Fruit fly (Drosophila melanogaster): ENCODE results near the gene Flad2.

The Flad2 gene

dm6 chr2L:13387255-13387654 is 25.1 kb upstream of the Flad2 start, which contains the start of the genes Ing5 and CG7099 (continued):
- TF ChIP-seq CG12769 (tag; optimal IDR thresholded peaks at IDR 0.05) (no peak), Max (GFP tag; optimal IDR thresholded peaks at IDR 0.05) (peak; percentile 98), mirr (GFP tag; optimal IDR thresholded peaks at IDR 0.05) (peak; percentile 91), CG6683 (GFP tag; optimal IDR thresholded peaks at IDR 0.05) (peak; percentile 85), CG1647 (GFP tag; optimal IDR thresholded peaks at IDR 0.05) (peak; percentile 94), ttk (GFP tag; IDR thresholded peaks at IDR 0.05) (peak; percentile 95), CG8765 (GFP tag; IDR thresholded peaks at IDR 0.05) (peak; percentile 96), chm (GFP tag; IDR thresholded peaks at IDR 0.05) (peak; percentile 94), CG3065 (GFP tag; optimal IDR thresholded peaks at IDR 0.05) (peak; percentile 95), NC2α (GFP tag; optimal IDR thresholded peaks at IDR 0.05) (peak; percentile 70), Nf-YA (GFP tag; IDR thresholded peaks at IDR 0.05) (peak; percentile 89), dmrt11E (tag; optimal IDR thresholded peaks at IDR 0.05) (peak; percentile 96), CG5245 (GFP tag; optimal IDR thresholded peaks at IDR 0.05) (peak; percentile 95), Eip74EF (GFP tag; optimal IDR thresholded peaks at IDR 0.05) (no peak), CG1792 (GFP tag; optimal IDR thresholded peaks at IDR 0.05) (peak; percentile 59), CG17328 (GFP tag; IDR thresholded peaks at IDR 0.05) (peak; percentile 96), CG10209 (GFP tag; optimal IDR thresholded peaks at IDR 0.05) (peak; percentile 95), lola (GFP tag; optimal IDR thresholded peaks at IDR 0.05) (peak in 1 of 3 experiments; percentile 94), CG12391 (tag; optimal IDR thresholded peaks at IDR 0.05) (peak; percentile 98), CG3847 (GFP tag; IDR thresholded peaks at IDR 0.05) (peak; percentile 97), jigr1 (GFP tag; IDR thresholded peaks at IDR 0.05) (peak; percentile 94), NfI (GFP tag; optimal IDR thresholded peaks at IDR 0.05) (peak; percentile 97), hkb (optimal IDR thresholded peaks at IDR 0.05) (no peak), hkb (GFP tag; IDR thresholded peaks at IDR 0.05) (peak; percentile 95), eve (GFP tag; optimal IDR thresholded peaks at IDR 0.05) (no peak), ssp (GFP tag; IDR thresholded peaks at IDR 0.05) (peak; percentile 91), gt (GFP tag; IDR thresholded peaks at IDR 0.05) (peak; percentile 92), da (GFP tag; optimal IDR thresholded peaks at IDR 0.05) (peak; percentile 83), Mrtf (GFP tag; IDR thresholded peaks at IDR 0.05) (peak; percentile 94), tna (GFP tag; IDR thresholded peaks at IDR 0.05; ENCODE audit: partially characterized antibody) (no peak), crol (GFP tag; IDR thresholded peaks at IDR 0.05) (peak; percentile 55), CG6813 (GFP tag; optimal IDR thresholded peaks at IDR 0.05) (peak; percentile 88), CG32532 (GFP tag; IDR thresholded peaks at IDR 0.05) (peak; percentile 98), slou (GFP tag; optimal IDR thresholded peaks at IDR 0.05) (peak; percentile 97), jing (GFP tag; optimal IDR thresholded peaks at IDR 0.05) (peak; percentile 89), sisA (GFP tag; IDR thresholded peaks at IDR 0.05) (peak; percentile 97), tgo (GFP tag; IDR thresholded peaks at IDR 0.05) (peak; percentile 96), Sox100B (GFP tag; optimal IDR thresholded peaks at IDR 0.05) (peak; percentile 92), Ssrp (tag; optimal IDR thresholded peaks at IDR 0.05) (peak; percentile 97), ara (GFP tag; IDR thresholded peaks at IDR 0.05) (peak; percentile 96), zen2 (GFP tag; IDR thresholded peaks at IDR 0.05; ENCODE audit: partially characterized antibody) (no peak; the same call in 2 of the 3 replicates), Oli (tag; optimal IDR thresholded peaks at IDR 0.05) (peak; percentile 94), CG8388 (GFP tag; optimal IDR thresholded peaks at IDR 0.05) (peak; percentile 94), crc (GFP tag; optimal IDR thresholded peaks at IDR 0.05) (peak; percentile 68), otp (GFP tag; IDR thresholded peaks at IDR 0.05) (peak; percentile 97), MBD-R2 (GFP tag; IDR thresholded peaks at IDR 0.05) (peak; percentile 99), luna (GFP tag; optimal IDR thresholded peaks at IDR 0.05) (peak; percentile 54), CG6791 (GFP tag; IDR thresholded peaks at IDR 0.05; ENCODE audit: partially characterized antibody) (peak; percentile 42; the same call in 2 of the 3 replicates), CG16815 (GFP tag; optimal IDR thresholded peaks at IDR 0.05) (peak; percentile 95), CG30431 (GFP tag; optimal IDR thresholded peaks at IDR 0.05) (peak; percentile 94), Doc3 (GFP tag; IDR thresholded peaks at IDR 0.05; ENCODE audit: partially characterized antibody) (0 out of 3 replicates have a peak, but pooled peaks have one; percentile 49)

All from whole organism, embryonic.